Worm (Caenorhabditis elegans) whole organism, L1 larva: Measurements from ENCODE around the gene ceh-38.
A peak's percentile ranks its signal among the peaks of the same experiment; 100 is the strongest.

Experiments used
- C04F5.9 ChIP-seq: sonication (generic microtip); optimal IDR thresholded peaks from 2 replicates; lab custom pipeline; 2016; ENCODE audit warnings: missing genetic modification characterization, missing compliant biosample characterization
- aly-2 ChIP-seq: fragments of 150-350 bp; optimal IDR thresholded peaks from 2 replicates; lab custom pipeline; 2014; ENCODE audit warnings: missing biosample characterization, missing genetic modification characterization
- ama-1 ChIP-seq: fragments of 150-350 bp; optimal IDR thresholded peaks from 2 replicates; lab custom pipeline; 2014
- blmp-1 ChIP-seq: fragments of 150-350 bp; optimal IDR thresholded peaks from 2 replicates; lab custom pipeline; 2014; ENCODE audit warnings: missing biosample characterization, missing genetic modification characterization
- ceh-8 ChIP-seq: fragments of 200-800 bp; sonication (Bioruptor generic); optimal IDR thresholded peaks from 2 replicates; lab custom pipeline; 2018; ENCODE audit warnings: mild to moderate bottlenecking, missing genetic modification characterization, moderate library complexity, missing compliant biosample characterization
- ceh-82 ChIP-seq, 3 experiments: fragments of 150-350 bp in 1 of 3; sonication (generic microtip) in 2 of 3; optimal IDR thresholded peaks; 2 replicates each; lab custom pipeline; 2014 to 2017; ENCODE audit warnings: missing biosample characterization in 3 of 3, missing genetic modification characterization in 3 of 3
- ceh-88 ChIP-seq: fragments of 200-800 bp; sonication (Bioruptor generic); IDR thresholded peaks from 2 replicates; pipeline ENCODE4 v1.3.6; 2022; ENCODE audit warnings: missing genetic modification characterization, missing compliant biosample characterization
- ceh-90 ChIP-seq: sonication (generic microtip); optimal IDR thresholded peaks from 2 replicates; lab custom pipeline; 2016; ENCODE audit warnings: missing genetic modification characterization, missing compliant biosample characterization
- dpl-1 ChIP-seq, 3 experiments: fragments of 150-350 bp in 2 of 3; sonication (generic microtip) in 1 of 3; optimal IDR thresholded peaks; 2 replicates each; lab custom pipeline; 2014 to 2017; ENCODE audit warnings: missing biosample characterization in 3 of 3, missing genetic modification characterization in 3 of 3, missing genetic modification reagents in 3 of 3
- efl-1 ChIP-seq, 4 experiments: fragments of 150-350 bp; optimal IDR thresholded peaks in 3 of 4; peaks in 1 of 4; 1 replicate in 1 of 4; 2 replicates in 3 of 4; lab custom pipeline; 2014; ENCODE audit warnings: missing biosample characterization in 2 of 4, missing genetic modification characterization in 2 of 4, missing genetic modification reagents in 2 of 4
- efl-3 ChIP-seq: fragments of 200-800 bp; sonication (Bioruptor generic); optimal IDR thresholded peaks from 2 replicates; lab custom pipeline; 2018; ENCODE audit warnings: mild to moderate bottlenecking, missing genetic modification characterization, missing compliant biosample characterization
- egl-13 ChIP-seq: sonication (generic microtip); optimal IDR thresholded peaks from 2 replicates; lab custom pipeline; 2016; ENCODE audit warnings: missing genotype, missing genetic modification reagents, missing genetic modification characterization, missing compliant biosample characterization
- elt-2 ChIP-seq: sonication (generic microtip); optimal IDR thresholded peaks from 2 replicates; lab custom pipeline; 2016; ENCODE audit warnings: missing genetic modification characterization, mild to moderate bottlenecking, inconsistent platforms, missing compliant biosample characterization, missing genetic modification reagents
- elt-3 ChIP-seq, 6 experiments: fragments of 150-350 bp in 1 of 6; sonication (generic microtip); optimal IDR thresholded peaks; 2 replicates each; lab custom pipeline; 2017 to 2018; ENCODE audit warnings: missing biosample characterization in 6 of 6, missing genetic modification characterization in 6 of 6, inconsistent platforms in 1 of 6
- ets-5 ChIP-seq: fragments of 200-800 bp; sonication (Bioruptor generic); IDR thresholded peaks from 2 replicates; pipeline ENCODE4 v1.3.6; 2022; ENCODE audit warnings: missing genetic modification characterization, missing compliant biosample characterization
- fkh-10 ChIP-seq: sonication (generic microtip); optimal IDR thresholded peaks from 2 replicates; lab custom pipeline; 2017; ENCODE audit warnings: missing biosample characterization, missing genetic modification reagents, missing genetic modification characterization
- fkh-4 ChIP-seq: sonication (generic microtip); optimal IDR thresholded peaks from 2 replicates; lab custom pipeline; 2016; ENCODE audit warnings: missing compliant biosample characterization, missing genetic modification characterization, borderline replicate concordance
- grh-1 ChIP-seq: fragments of 200-800 bp; sonication (Bioruptor generic); IDR thresholded peaks from 2 replicates; pipeline ENCODE4 v1.3.6; 2022; ENCODE audit warnings: missing genetic modification reagents, missing genetic modification characterization, missing compliant biosample characterization
- hpl-2 ChIP-seq: fragments of 150-350 bp; optimal IDR thresholded peaks from 2 replicates; lab custom pipeline; 2014; ENCODE audit warnings: missing biosample characterization, missing genetic modification reagents, missing genetic modification characterization
- jun-1 ChIP-seq: fragments of 150-350 bp; optimal IDR thresholded peaks from 2 replicates; lab custom pipeline; 2014; ENCODE audit warnings: missing biosample characterization, missing genetic modification reagents, missing genetic modification characterization
- lin-13 ChIP-seq: fragments of 150-350 bp; optimal IDR thresholded peaks from 2 replicates; lab custom pipeline; 2014; ENCODE audit warnings: missing biosample characterization, missing genetic modification reagents, missing genetic modification characterization
- lin-14 ChIP-seq: fragments of 200-800 bp; sonication (Bioruptor generic); optimal IDR thresholded peaks from 2 replicates; lab custom pipeline; 2018; ENCODE audit warnings: mild to moderate bottlenecking, missing genetic modification characterization, moderate library complexity, missing compliant biosample characterization
- lin-15B ChIP-seq: fragments of 150-350 bp; sonication (generic microtip); optimal IDR thresholded peaks from 3 replicates; lab custom pipeline; 2014; ENCODE audit warnings: missing biosample characterization, missing genetic modification characterization
- lin-35 ChIP-seq, 2 experiments: fragments of 150-350 bp; optimal IDR thresholded peaks; 2 replicates each; lab custom pipeline; 2014; ENCODE audit warnings: missing biosample characterization in 2 of 2, missing genetic modification characterization in 2 of 2, missing genetic modification reagents in 2 of 2
- lir-3 ChIP-seq: sonication (generic microtip); optimal IDR thresholded peaks from 2 replicates; lab custom pipeline; 2016; ENCODE audit warnings: mild to moderate bottlenecking, missing genetic modification characterization, moderate library complexity, missing compliant biosample characterization; ENCODE audit not compliant: poor library complexity
- nhr-12 ChIP-seq: sonication (generic microtip); optimal IDR thresholded peaks from 2 replicates; lab custom pipeline; 2017; ENCODE audit warnings: missing biosample characterization, missing genetic modification characterization
- nhr-20 ChIP-seq: sonication (generic microtip); optimal IDR thresholded peaks from 2 replicates; lab custom pipeline; 2016; ENCODE audit warnings: mild to moderate bottlenecking, missing genetic modification characterization, missing compliant biosample characterization
- nhr-237 ChIP-seq: fragments of 150-350 bp; optimal IDR thresholded peaks from 2 replicates; lab custom pipeline; 2014; ENCODE audit warnings: missing biosample characterization, missing genetic modification characterization
- nhr-47 ChIP-seq: sonication (generic microtip); optimal IDR thresholded peaks from 2 replicates; lab custom pipeline; 2016; ENCODE audit warnings: mild to moderate bottlenecking, missing genetic modification characterization, moderate library complexity, missing compliant biosample characterization
- nhr-71 ChIP-seq: sonication (generic microtip); optimal IDR thresholded peaks from 2 replicates; lab custom pipeline; 2016; ENCODE audit warnings: mild to moderate bottlenecking, missing genetic modification characterization, moderate library complexity, missing compliant biosample characterization
- nhr-76 ChIP-seq: sonication (generic microtip); optimal IDR thresholded peaks from 2 replicates; lab custom pipeline; 2017; ENCODE audit warnings: missing biosample characterization, missing genetic modification characterization
- nhr-85 ChIP-seq: sonication (generic microtip); peaks from one replicate; lab custom pipeline; 2016; ENCODE audit warnings: missing genetic modification characterization, inconsistent platforms, missing compliant biosample characterization
- nhr-90 ChIP-seq: sonication (generic microtip); optimal IDR thresholded peaks from 2 replicates; lab custom pipeline; 2016; ENCODE audit warnings: mild to moderate bottlenecking, missing genetic modification characterization, missing compliant biosample characterization; ENCODE audit not compliant: poor library complexity
- pag-3 ChIP-seq: sonication (generic microtip); optimal IDR thresholded peaks from 2 replicates; lab custom pipeline; 2017; ENCODE audit warnings: missing genetic modification characterization, mild to moderate bottlenecking, missing compliant biosample characterization, antibody characterized with exemption, borderline replicate concordance; ENCODE audit not compliant: insufficient read depth
- pax-3 ChIP-seq: fragments of 200-800 bp; sonication (Bioruptor generic); optimal IDR thresholded peaks from 2 replicates; lab custom pipeline; 2018; ENCODE audit warnings: mild to moderate bottlenecking, missing genetic modification characterization, moderate library complexity, missing compliant biosample characterization
- pqm-1 ChIP-seq: sonication (generic microtip); optimal IDR thresholded peaks from 3 replicates; lab custom pipeline; 2017; ENCODE audit warnings: missing biosample characterization, missing genetic modification characterization
- rnt-1 ChIP-seq: sonication (generic microtip); optimal IDR thresholded peaks from 2 replicates; lab custom pipeline; 2016; ENCODE audit warnings: mild to moderate bottlenecking, missing genetic modification characterization, moderate library complexity, missing compliant biosample characterization
- skn-1 ChIP-seq: fragments of 150-350 bp; optimal IDR thresholded peaks from 2 replicates; lab custom pipeline; 2014; ENCODE audit warnings: missing biosample characterization, missing genetic modification characterization
- snu-23 ChIP-seq: sonication (generic microtip); optimal IDR thresholded peaks from 2 replicates; lab custom pipeline; 2016; ENCODE audit warnings: missing genetic modification characterization, missing compliant biosample characterization
- sptf-1 ChIP-seq: fragments of 150-350 bp; optimal IDR thresholded peaks from 2 replicates; lab custom pipeline; 2014; ENCODE audit warnings: missing biosample characterization, missing genetic modification characterization
- swsn-7 ChIP-seq: sonication (generic microtip); optimal IDR thresholded peaks from 2 replicates; lab custom pipeline; 2016; ENCODE audit warnings: missing genetic modification characterization, missing compliant biosample characterization
- tbx-2 ChIP-seq: sonication (generic microtip); optimal IDR thresholded peaks from 2 replicates; lab custom pipeline; 2016; ENCODE audit warnings: missing genetic modification characterization, missing compliant biosample characterization
- unc-62 ChIP-seq: fragments of 150-350 bp; optimal IDR thresholded peaks from 2 replicates; lab custom pipeline; 2014; ENCODE audit warnings: missing biosample characterization, missing genetic modification reagents, missing genetic modification characterization
- vab-15 ChIP-seq: sonication (generic microtip); optimal IDR thresholded peaks from 2 replicates; lab custom pipeline; 2017; ENCODE audit warnings: missing genotype, mild to moderate bottlenecking, missing genetic modification characterization, missing compliant biosample characterization
- zip-4 ChIP-seq: fragments of 200-800 bp; sonication (Bioruptor generic); optimal IDR thresholded peaks from 2 replicates; lab custom pipeline; 2018; ENCODE audit warnings: mild to moderate bottlenecking, missing genetic modification characterization, moderate library complexity, missing compliant biosample characterization
- ztf-4 ChIP-seq: fragments of 150-350 bp; optimal IDR thresholded peaks from 2 replicates; lab custom pipeline; 2014; ENCODE audit warnings: missing biosample characterization, missing genetic modification characterization

Gene ceh-38

DNA sequence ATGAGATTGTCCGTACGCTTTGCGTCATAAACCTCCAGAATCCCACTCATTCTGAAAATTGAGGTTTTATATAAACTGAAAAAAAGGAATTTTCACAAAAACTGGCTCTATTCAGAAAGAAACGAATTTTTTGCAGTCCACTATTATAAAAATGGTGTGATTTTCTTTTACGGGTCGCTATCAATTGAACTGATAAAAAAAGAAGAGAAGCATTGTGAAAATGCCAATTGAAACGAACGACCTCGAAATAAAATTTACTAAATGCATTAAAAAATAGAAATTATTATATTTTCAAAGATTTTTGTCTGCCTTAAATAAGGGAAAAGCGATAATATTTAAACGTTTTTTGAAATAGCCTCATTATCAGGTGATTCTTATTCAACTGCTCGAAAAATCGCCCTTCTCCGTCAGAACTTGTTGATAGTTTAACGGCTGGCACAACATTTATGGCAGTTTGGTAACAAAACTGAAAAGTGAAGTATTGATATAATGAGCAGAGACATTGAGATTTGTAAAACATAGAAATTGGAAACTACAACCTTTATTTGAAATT is 20.9 kb downstream of the ceh-38 start, which contains the start of gene art-1:
art-1 (minus strand) TSS at position 51 of the 553 bp plus-strand sequence.
- TF ChIP-seq lir-3 (tag; lab: Kevin White, UChicago) = no peak
- peak; percentile 1 for TF ChIP-seq nhr-71 (tag; lab: Kevin White, UChicago)
- no peak for TF ChIP-seq efl-1 (optimal IDR thresholded peaks at IDR 0.05; lab: Kevin White, UChicago)
- peak in 1 of 2 experiments; percentile 64 for TF ChIP-seq efl-1 (GFP tag; optimal IDR thresholded peaks at IDR 0.05 in 1 of 2; lab: Kevin White, UChicago)
- TF ChIP-seq elt-2 (tag; lab: Kevin White, UChicago) = peak; percentile 26

DNA sequence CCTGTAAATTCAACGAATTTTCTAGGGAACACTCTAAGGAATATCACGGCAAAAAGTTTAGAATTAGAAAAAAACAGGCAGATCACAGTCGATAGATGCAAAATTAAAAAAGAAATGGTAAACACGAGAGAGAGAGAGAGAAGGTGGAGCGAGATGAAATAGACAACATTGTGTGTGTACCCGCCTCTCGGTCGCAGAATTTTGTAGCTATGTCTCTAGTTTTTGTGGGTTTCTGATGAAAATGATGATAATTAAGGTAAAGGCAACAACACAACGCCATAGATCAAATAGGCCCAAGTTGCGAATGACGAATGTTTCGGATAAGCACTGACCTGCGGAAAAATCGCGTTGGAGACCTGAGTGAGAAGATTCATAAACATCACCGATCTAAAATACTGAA is 22.2 kb downstream of the ceh-38 start, which contains the start of gene sod-1:
sod-1 (minus strand) TSS at position 387 of the 400 bp plus-strand sequence.
- peak in 1 of 2 experiments; percentile 25 for TF ChIP-seq lin-35 (GFP tag; optimal IDR thresholded peaks at IDR 0.05; lab: Kevin White, UChicago)
- peak; percentile 75 for TF ChIP-seq skn-1
- TF ChIP-seq rnt-1 (tag; lab: Kevin White, UChicago) = peak; percentile 13
- TF ChIP-seq blmp-1 (tag; lab: Kevin White, UChicago) = peak; percentile 12
- TF ChIP-seq elt-3 (tag; optimal IDR thresholded peaks at IDR 0.05; lab: Kevin White, UChicago) = peak in 1 of 6 experiments; percentile 51
- TF ChIP-seq snu-23 = peak; percentile 32
- TF ChIP-seq unc-62 = no peak
- no peak for TF ChIP-seq aly-2 (tag; lab: Kevin White, UChicago)
- peak; percentile 24 for TF ChIP-seq lin-14
- TF ChIP-seq, all 84 proteins: peak for 7

DNA sequence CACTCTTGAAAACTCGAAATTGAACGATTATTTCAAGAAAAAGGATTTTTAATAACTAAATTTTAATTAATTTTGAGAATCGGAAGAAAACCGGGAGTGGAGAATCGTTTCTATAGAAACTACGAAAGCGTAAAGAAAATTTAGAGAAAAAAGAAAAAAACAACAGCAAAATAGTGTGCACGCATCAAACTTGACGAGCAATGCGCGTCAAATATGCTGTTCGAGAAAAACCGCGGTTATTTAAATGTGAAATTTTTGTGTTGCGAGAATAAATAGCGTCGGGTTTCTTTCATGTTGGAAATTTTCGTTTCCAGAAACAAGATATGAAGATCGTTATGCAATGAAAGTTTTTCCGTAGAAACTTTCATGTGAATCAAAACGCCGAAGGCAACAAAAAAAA is 22.7 kb downstream of the ceh-38 start:
- no peak for TF ChIP-seq vab-15 (tag; lab: Kevin White, UChicago)
- peak; percentile 66 for TF ChIP-seq nhr-71 (tag; lab: Kevin White, UChicago)
- TF ChIP-seq blmp-1 (tag; lab: Kevin White, UChicago) = peak; percentile 10
- TF ChIP-seq nhr-90 = no peak
- TF ChIP-seq lir-3 (tag; lab: Kevin White, UChicago) = no peak
- TF ChIP-seq lin-15B = peak; percentile 32
- TF ChIP-seq pax-3 (tag; lab: Kevin White, UChicago) = no peak
- peak; percentile 13 for TF ChIP-seq nhr-20
- no peak for TF ChIP-seq jun-1
- no peak for TF ChIP-seq pag-3 (tag; lab: Kevin White, UChicago)
- no peak for TF ChIP-seq elt-2 (tag; lab: Kevin White, UChicago)
- TF ChIP-seq ets-5 (GFP tag; lab: Robert Waterston, UW) = no peak
- TF ChIP-seq zip-4 (GFP tag; lab: Kevin White, UChicago) = no peak
- peak; percentile 17 to 60 (median 21) for TF ChIP-seq ceh-82 (tag; optimal IDR thresholded peaks at IDR 0.05; lab: Kevin White, UChicago)
- peak; percentile 56 for TF ChIP-seq C04F5.9 (tag; lab: Kevin White, UChicago)
- no peak for TF ChIP-seq grh-1
- TF ChIP-seq rnt-1 (tag; lab: Kevin White, UChicago) = peak; percentile 50
- TF ChIP-seq efl-1 (optimal IDR thresholded peaks at IDR 0.05; lab: Kevin White, UChicago) = peak; percentile 79 to 95
- peak; percentile 95 to 99 for TF ChIP-seq efl-1 (GFP tag; optimal IDR thresholded peaks at IDR 0.05 in 1 of 2; lab: Kevin White, UChicago)
- TF ChIP-seq tbx-2 (tag; lab: Kevin White, UChicago) = peak; percentile 55
- TF ChIP-seq fkh-10 (GFP tag; lab: Kevin White, UChicago) = peak; percentile 2
- no peak for TF ChIP-seq ceh-88 (GFP tag; lab: Robert Waterston, UW)
- TF ChIP-seq sptf-1 (tag; lab: Kevin White, UChicago) = no peak
- no peak for TF ChIP-seq ama-1 (lab: Kevin White, UChicago)
- TF ChIP-seq ceh-90 = no peak
- TF ChIP-seq dpl-1 (GFP tag; optimal IDR thresholded peaks at IDR 0.05; lab: Kevin White, UChicago) = peak; percentile 90 to 95 (median 94)
- TF ChIP-seq ceh-8 = no peak
- no peak for TF ChIP-seq efl-3 (GFP tag; lab: Kevin White, UChicago)
- peak; percentile 41 for TF ChIP-seq nhr-85 (tag; lab: Kevin White, UChicago)
- TF ChIP-seq egl-13 = no peak
- TF ChIP-seq nhr-12 (tag; lab: Kevin White, UChicago) = no peak
- no peak for TF ChIP-seq hpl-2 (GFP tag; lab: Kevin White, UChicago)
- peak; percentile 44 for TF ChIP-seq swsn-7 (tag; lab: Kevin White, UChicago)
- no peak for TF ChIP-seq nhr-237
- TF ChIP-seq ztf-4 (tag; lab: Kevin White, UChicago) = no peak
- TF ChIP-seq nhr-47 (tag; lab: Kevin White, UChicago) = peak; percentile 71
- no peak for TF ChIP-seq nhr-76 (tag; lab: Kevin White, UChicago)
- TF ChIP-seq pqm-1 (tag; lab: Kevin White, UChicago) = no peak
- TF ChIP-seq fkh-4 (tag; lab: Kevin White, UChicago) = no peak
- TF ChIP-seq lin-13 (GFP tag; lab: Kevin White, UChicago) = peak; percentile 8
